Fruit fly (Drosophila melanogaster): ENCODE results near the gene CG8851.
A peak's percentile ranks its signal among the peaks of the same experiment; 100 is the strongest.

DNA sequence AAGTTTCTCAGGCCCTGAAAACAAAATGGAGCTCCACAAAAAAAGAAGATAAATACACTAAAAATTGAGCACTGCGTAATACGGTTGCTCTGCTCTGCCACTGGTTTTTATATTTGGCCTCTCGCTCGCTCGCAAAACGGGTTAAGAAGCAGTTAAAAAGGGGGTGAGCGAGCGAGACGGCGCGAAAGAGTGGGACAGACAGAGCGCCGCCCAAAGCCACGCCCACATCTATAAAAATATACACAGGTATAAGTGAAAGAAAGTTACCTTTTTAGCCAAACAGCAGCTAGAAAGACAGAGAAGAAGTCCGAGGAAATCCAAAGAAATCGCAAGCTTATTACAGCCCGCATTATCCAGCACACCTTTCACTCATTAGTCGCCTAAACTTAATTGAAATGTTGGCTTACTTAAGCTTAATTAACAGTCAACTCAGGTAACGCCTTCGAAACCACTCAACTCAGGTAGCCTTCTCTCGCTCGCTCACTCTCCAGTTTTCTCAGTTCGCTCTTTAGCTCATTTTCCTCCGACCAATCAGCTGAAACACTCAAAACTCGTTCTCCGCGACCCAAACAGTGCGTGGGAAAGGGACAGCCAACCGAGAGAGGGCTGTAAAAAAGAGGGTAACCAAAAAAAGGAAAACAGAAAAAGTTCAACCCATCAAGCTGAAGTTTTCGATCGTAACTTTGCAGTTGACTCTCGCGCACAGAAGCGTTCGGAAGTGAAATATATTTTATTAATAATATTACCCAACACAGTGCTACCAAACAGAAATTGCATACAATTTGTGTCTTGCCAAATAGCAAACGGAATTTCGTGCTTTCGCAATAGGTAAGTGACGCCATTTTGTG is 19.3 kb downstream of the CG8851 start, which contains the start of gene drm:
- TF ChIP-seq CG8478 (optimal IDR thresholded peaks at IDR 0.05) (peak; percentile 62), usp (GFP tag; optimal IDR thresholded peaks at IDR 0.05) (no peak), psq (optimal IDR thresholded peaks at IDR 0.05) (no peak), pan (optimal IDR thresholded peaks at IDR 0.05) (no peak), EcR (GFP tag; optimal IDR thresholded peaks at IDR 0.05) (no peak)

Measured in whole organism.